Fruit fly (Drosophila melanogaster): ENCODE measurements around the gene SNF4Agamma.

Gene SNF4Agamma

dm6 chr3R:21107907-21108591 is 32.5 kb upstream of the SNF4Agamma start, which contains the start of the genes Sec15 and rtet (continued):
- TF ChIP-seq Abd-B (GFP tag; optimal IDR thresholded peaks at IDR 0.05) (peak; percentile 35), Nf-YA (GFP tag; IDR thresholded peaks at IDR 0.05) (no peak), Bteb2 (GFP tag; optimal IDR thresholded peaks at IDR 0.05) (peak; percentile 28), CG18011 (GFP tag; optimal IDR thresholded peaks at IDR 0.05) (peak; percentile 17), ci (GFP tag; IDR thresholded peaks at IDR 0.05) (peak; percentile 75), tin (GFP tag; optimal IDR thresholded peaks at IDR 0.05) (peak; percentile 61), tgo (GFP tag; IDR thresholded peaks at IDR 0.05) (peak; percentile 51; the same call in 1 of the 3 replicates), BEAF-32 (GFP tag; optimal IDR thresholded peaks at IDR 0.05) (peak; percentile 69), CG10366 (GFP tag; IDR thresholded peaks at IDR 0.05) (peak; percentile 62), stwl (tag; optimal IDR thresholded peaks at IDR 0.05) (peak; percentile 44), CG4404 (GFP tag; IDR thresholded peaks at IDR 0.05) (no peak), H2.0 (GFP tag; IDR thresholded peaks at IDR 0.05) (peak; percentile 67), schlank (tag; optimal IDR thresholded peaks at IDR 0.05) (no peak), lab (GFP tag; optimal IDR thresholded peaks at IDR 0.05) (no peak), lov (optimal IDR thresholded peaks at IDR 0.05) (no peak), lov (GFP tag; IDR thresholded peaks at IDR 0.05) (peak; percentile 70; the same call in 1 of the 3 replicates), CG12391 (tag; optimal IDR thresholded peaks at IDR 0.05) (peak; percentile 77), CG5180 (GFP tag; optimal IDR thresholded peaks at IDR 0.05) (no peak), CG30403 (GFP tag; optimal IDR thresholded peaks at IDR 0.05) (peak; percentile 55), slp2 (GFP tag; optimal IDR thresholded peaks at IDR 0.05) (peak; percentile 25), sug (tag; optimal IDR thresholded peaks at IDR 0.05) (peak; percentile 54), CG33213 (GFP tag; optimal IDR thresholded peaks at IDR 0.05) (no peak), Hr3 (GFP tag; optimal IDR thresholded peaks at IDR 0.05) (peak; percentile 60), CG3847 (GFP tag; IDR thresholded peaks at IDR 0.05) (peak; percentile 48; the same call in 1 of the 2 replicates), CG9876 (GFP tag; optimal IDR thresholded peaks at IDR 0.05) (peak; percentile 21), CG12299 (tag; optimal IDR thresholded peaks at IDR 0.05) (no peak), Nf-YB (GFP tag; optimal IDR thresholded peaks at IDR 0.05) (peak; percentile 26), Drgx (GFP tag; IDR thresholded peaks at IDR 0.05) (0 out of 2 replicates have a peak, but pooled peaks have one; percentile 19), CG34376 (GFP tag; optimal IDR thresholded peaks at IDR 0.05) (peak; percentile 53), CG7928 (GFP tag; optimal IDR thresholded peaks at IDR 0.05) (no peak), lilli (GFP tag; optimal IDR thresholded peaks at IDR 0.05) (peak; percentile 67), Doc3 (GFP tag; IDR thresholded peaks at IDR 0.05; ENCODE audit: partially characterized antibody) (0 out of 3 replicates have a peak, but pooled peaks have one; percentile 43), ara (GFP tag; IDR thresholded peaks at IDR 0.05) (peak; percentile 62), CHES-1-like (GFP tag; optimal IDR thresholded peaks at IDR 0.05) (peak; percentile 56), CG15696 (tag; optimal IDR thresholded peaks at IDR 0.05) (peak; percentile 79), CG13424 (tag; optimal IDR thresholded peaks at IDR 0.05) (peak; percentile 91), CG9797 (GFP tag; optimal IDR thresholded peaks at IDR 0.05) (peak; percentile 21), CG17359 (tag; optimal IDR thresholded peaks at IDR 0.05) (peak; percentile 63), dysf (GFP tag; IDR thresholded peaks at IDR 0.05) (peak; percentile 66), pho (GFP tag; optimal IDR thresholded peaks at IDR 0.05) (peak; percentile 42), vnd (GFP tag; IDR thresholded peaks at IDR 0.05; ENCODE audit: partially characterized antibody) (peak; percentile 52; the same call in 2 of the 3 replicates), CG6654 (GFP tag; optimal IDR thresholded peaks at IDR 0.05) (no peak), HLH3B (GFP tag; IDR thresholded peaks at IDR 0.05) (peak; percentile 38; the same call in 1 of the 2 replicates), B-H2 (GFP tag; optimal IDR thresholded peaks at IDR 0.05) (peak; percentile 62), fd96Cb (tag; optimal IDR thresholded peaks at IDR 0.05) (peak; percentile 49), so (GFP tag; IDR thresholded peaks at IDR 0.05) (0 out of 3 replicates have a peak, but pooled peaks have one; percentile 23), crp (GFP tag; optimal IDR thresholded peaks at IDR 0.05) (peak in 1 of 2 experiments; percentile 87), eyg (GFP tag; optimal IDR thresholded peaks at IDR 0.05) (no peak), cwo (GFP tag; optimal IDR thresholded peaks at IDR 0.05) (peak; percentile 39)
